Fruit fly (Drosophila melanogaster) whole organism: ENCODE results near the gene CG7409.

Experiments used
- CG8478 ChIP-seq: fragments of >200 bp; optimal IDR thresholded peaks from 2 replicates; lab custom pipeline; 2018; ENCODE audit warnings: inconsistent platforms
- Dll ChIP-seq: fragments of >200 bp; optimal IDR thresholded peaks from 2 replicates; lab custom pipeline; 2017
- EcR ChIP-seq, 2 experiments: fragments of >200 bp; optimal IDR thresholded peaks; 2 replicates each; lab custom pipeline; 2017; ENCODE audit warnings: missing biosample characterization in 2 of 2, missing genetic modification characterization in 2 of 2, missing genetic modification reagents in 2 of 2
- pan ChIP-seq: fragments of >200 bp; optimal IDR thresholded peaks from 2 replicates; lab custom pipeline; 2017
- psq ChIP-seq: fragments of >200 bp; optimal IDR thresholded peaks from 2 replicates; lab custom pipeline; 2017
- usp ChIP-seq: fragments of >200 bp; optimal IDR thresholded peaks from 2 replicates; lab custom pipeline; 2017; ENCODE audit warnings: missing biosample characterization, missing genetic modification characterization, mixed read lengths

Gene CG7409

dm6 chr3L:7782051-7782682 is 28.0 kb downstream of the CG7409 start:
- no peak for TF ChIP-seq Dll (lab: Kevin White, UChicago)
- no peak for TF ChIP-seq psq (lab: Kevin White, UChicago)
- TF ChIP-seq EcR (GFP tag; optimal IDR thresholded peaks at IDR 0.05; lab: Kevin White, UChicago) = no peak
- no peak for TF ChIP-seq CG8478 (lab: Kevin White, UChicago)
- TF ChIP-seq pan (lab: Kevin White, UChicago) = no peak
- no peak for TF ChIP-seq usp

- TF ChIP-seq usp = no peak
- TF ChIP-seq psq (lab: Kevin White, UChicago) = no peak
- no peak for TF ChIP-seq Dll (lab: Kevin White, UChicago)
- no peak for TF ChIP-seq CG8478 (lab: Kevin White, UChicago)
- TF ChIP-seq EcR (GFP tag; optimal IDR thresholded peaks at IDR 0.05; lab: Kevin White, UChicago) = no peak
- TF ChIP-seq pan (lab: Kevin White, UChicago) = no peak
Observed at dm6 chr3L:7783383-7783782, 29.2 kb downstream of the CG7409 start.

- TF ChIP-seq psq (lab: Kevin White, UChicago) = no peak
- TF ChIP-seq Dll (lab: Kevin White, UChicago) = no peak
- no peak for TF ChIP-seq EcR (GFP tag; optimal IDR thresholded peaks at IDR 0.05; lab: Kevin White, UChicago)
- no peak for TF ChIP-seq pan (lab: Kevin White, UChicago)
- TF ChIP-seq usp = no peak
- TF ChIP-seq CG8478 (lab: Kevin White, UChicago) = no peak
Observed at dm6 chr3L:7786263-7786662, 32.1 kb downstream of the CG7409 start.

- TF ChIP-seq pan (lab: Kevin White, UChicago) (no peak), CG8478 (lab: Kevin White, UChicago) (no peak)
Observed at dm6 chr3L:7786989-7787388, 32.8 kb downstream of the CG7409 start.

- TF ChIP-seq pan (lab: Kevin White, UChicago) (no peak), usp (no peak), EcR (GFP tag; optimal IDR thresholded peaks at IDR 0.05; lab: Kevin White, UChicago) (no peak), psq (lab: Kevin White, UChicago) (no peak), CG8478 (lab: Kevin White, UChicago) (no peak), Dll (lab: Kevin White, UChicago) (no peak)
Observed at dm6 chr3L:7787788-7788406, 33.7 kb downstream of the CG7409 start.

- TF ChIP-seq usp (no peak), EcR (GFP tag; optimal IDR thresholded peaks at IDR 0.05; lab: Kevin White, UChicago) (no peak), pan (lab: Kevin White, UChicago) (no peak), psq (lab: Kevin White, UChicago) (no peak), CG8478 (lab: Kevin White, UChicago) (no peak), Dll (lab: Kevin White, UChicago) (no peak)
Observed at dm6 chr3L:7790224-7790623, 36.0 kb downstream of the CG7409 start.

dm6 chr3L:7792249-7792648 is 38.0 kb downstream of the CG7409 start:
- TF ChIP-seq Dll (lab: Kevin White, UChicago) (no peak), CG8478 (lab: Kevin White, UChicago) (no peak), psq (lab: Kevin White, UChicago) (no peak), pan (lab: Kevin White, UChicago) (no peak), usp (no peak), EcR (GFP tag; optimal IDR thresholded peaks at IDR 0.05; lab: Kevin White, UChicago) (no peak)

- TF ChIP-seq psq (lab: Kevin White, UChicago) (no peak), pan (lab: Kevin White, UChicago) (no peak), CG8478 (lab: Kevin White, UChicago) (no peak)
Observed at dm6 chr3L:7792775-7793174, 38.6 kb downstream of the CG7409 start.

dm6 chr3L:7801308-7801893 is 47.2 kb downstream of the CG7409 start:
- TF ChIP-seq psq (lab: Kevin White, UChicago) = no peak
- TF ChIP-seq CG8478 (lab: Kevin White, UChicago) = no peak
- TF ChIP-seq pan (lab: Kevin White, UChicago) = no peak
- TF ChIP-seq EcR (GFP tag; optimal IDR thresholded peaks at IDR 0.05; lab: Kevin White, UChicago) = no peak
- TF ChIP-seq usp = no peak
- TF ChIP-seq Dll (lab: Kevin White, UChicago) = no peak
